Worm (Caenorhabditis elegans): Measurements from ENCODE around the gene timm-17B.2.
"Not testable (repeated sequence)": the region's sequence is repeated elsewhere in the genome, so short reads cannot be mapped to it uniquely, and the experiment has no call there.

The timm-17B.2 gene

ce11 chrIV:8396348-8396747 is at the start of gene timm-17B.2:
timm-17B.2 (plus strand) TSS chrIV:8396648.
- TF ChIP-seq ets-7 (tag; optimal IDR thresholded peaks at IDR 0.05) (no peak), ama-1 (optimal IDR thresholded peaks at IDR 0.05) (no peak), hnd-1 (tag; optimal IDR thresholded peaks at IDR 0.05) (no peak), flt-1 (GFP tag; IDR thresholded peaks at IDR 0.05) (no peak), pes-1 (GFP tag; IDR thresholded peaks at IDR 0.05) (no peak), tra-4 (tag; optimal IDR thresholded peaks at IDR 0.05) (no peak), ceh-36 (tag; optimal IDR thresholded peaks at IDR 0.05) (no peak), sea-1 (GFP tag; conservative IDR thresholded peaks at IDR 0.05) (no peak), F13C5.2 (tag; optimal IDR thresholded peaks at IDR 0.05) (no peak), scrt-1 (GFP tag; IDR thresholded peaks at IDR 0.05) (no peak), B0310.2 (tag; optimal IDR thresholded peaks at IDR 0.05) (no peak), aly-1 (tag; optimal IDR thresholded peaks at IDR 0.05) (no peak), tbx-11 (GFP tag; IDR thresholded peaks at IDR 0.05) (no peak), hmg-4 (GFP tag; optimal IDR thresholded peaks at IDR 0.05) (no peak), ceh-13 (GFP tag; optimal IDR thresholded peaks at IDR 0.05) (no peak), hmbx-1 (tag; optimal IDR thresholded peaks at IDR 0.05) (no peak)

- TF ChIP-seq hmg-4 (GFP tag; optimal IDR thresholded peaks at IDR 0.05), result no peak
- TF ChIP-seq hmbx-1 (tag; optimal IDR thresholded peaks at IDR 0.05), result no peak
- TF ChIP-seq sea-1 (GFP tag; conservative IDR thresholded peaks at IDR 0.05), result no peak
- TF ChIP-seq B0310.2 (tag; optimal IDR thresholded peaks at IDR 0.05), result no peak
- no peak for TF ChIP-seq scrt-1 (GFP tag; IDR thresholded peaks at IDR 0.05)
- no peak for TF ChIP-seq tra-4 (tag; optimal IDR thresholded peaks at IDR 0.05)
- no peak for TF ChIP-seq ama-1 (optimal IDR thresholded peaks at IDR 0.05)
- TF ChIP-seq hnd-1 (tag; optimal IDR thresholded peaks at IDR 0.05), result no peak
- TF ChIP-seq ceh-13 (GFP tag; optimal IDR thresholded peaks at IDR 0.05), result no peak
- TF ChIP-seq ceh-36 (tag; optimal IDR thresholded peaks at IDR 0.05), result no peak
- no peak for TF ChIP-seq aly-1 (tag; optimal IDR thresholded peaks at IDR 0.05)
- TF ChIP-seq F13C5.2 (tag; optimal IDR thresholded peaks at IDR 0.05), result no peak
- TF ChIP-seq tbx-11 (GFP tag; IDR thresholded peaks at IDR 0.05), result no peak
- no peak for TF ChIP-seq flt-1 (GFP tag; IDR thresholded peaks at IDR 0.05)
- TF ChIP-seq pes-1 (GFP tag; IDR thresholded peaks at IDR 0.05), result no peak
- TF ChIP-seq tbx-37 (GFP tag; conservative IDR thresholded peaks at IDR 0.05), result no peak
- no peak for TF ChIP-seq ets-7 (tag; optimal IDR thresholded peaks at IDR 0.05)
Measured at ce11 chrIV:8347051-8347450, 49.4 kb upstream of the timm-17B.2 start, which contains the start of the genes F17E9.18 and F17E9.15. F17E9.18 (minus strand) TSS chrIV:8347151. F17E9.15 (plus strand) TSS chrIV:8347418.

DNA sequence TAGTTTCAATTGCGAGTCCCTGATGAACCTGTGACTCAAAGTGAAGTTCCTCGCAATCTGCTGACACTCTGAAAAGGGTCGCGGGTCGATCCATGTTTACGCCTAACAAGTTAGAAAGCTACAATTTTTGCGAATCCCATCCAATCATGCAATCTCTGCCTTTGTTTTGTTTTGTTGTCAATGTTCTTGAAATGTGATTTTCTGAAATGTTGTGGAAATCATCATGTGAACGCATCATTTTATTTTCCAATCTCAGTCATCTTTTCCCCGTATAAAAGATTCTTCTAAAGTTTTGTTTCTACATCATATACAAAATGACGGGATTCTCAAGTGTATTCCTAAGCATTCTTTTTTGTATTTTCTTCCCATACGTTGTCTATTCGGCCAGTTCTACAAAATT is 48.4 kb upstream of the timm-17B.2 start, which contains the start of gene F17E9.4:
Gene F17E9.4 (plus strand): TSS at position 301 of the 400 bp plus-strand sequence.
- TF ChIP-seq tbx-37 (GFP tag; conservative IDR thresholded peaks at IDR 0.05) (no peak), ceh-36 (tag; optimal IDR thresholded peaks at IDR 0.05) (no peak), tbx-11 (GFP tag; IDR thresholded peaks at IDR 0.05) (no peak), ceh-13 (GFP tag; optimal IDR thresholded peaks at IDR 0.05) (no peak), hmg-4 (GFP tag; optimal IDR thresholded peaks at IDR 0.05) (no peak), flt-1 (GFP tag; IDR thresholded peaks at IDR 0.05) (no peak), tra-4 (tag; optimal IDR thresholded peaks at IDR 0.05) (no peak), hmbx-1 (tag; optimal IDR thresholded peaks at IDR 0.05) (no peak)

ce11 chrIV:8352036-8352435 is 44.4 kb upstream of the timm-17B.2 start, which contains the start of gene F17E9.16:
F17E9.16 (plus strand) TSS chrIV:8352336.
- not testable (repeated sequence) for TF ChIP-seq hmg-4 (GFP tag; optimal IDR thresholded peaks at IDR 0.05); ceh-36 (tag; optimal IDR thresholded peaks at IDR 0.05); sea-1 (GFP tag; conservative IDR thresholded peaks at IDR 0.05)

ce11 chrIV:8354572-8354971 is 41.9 kb upstream of the timm-17B.2 start, which contains the start of gene F17E9.3:
F17E9.3 (plus strand) TSS chrIV:8354872.
- TF ChIP-seq F13C5.2 (tag; optimal IDR thresholded peaks at IDR 0.05), result no peak
- no peak for TF ChIP-seq sea-1 (GFP tag; conservative IDR thresholded peaks at IDR 0.05)
- no peak for TF ChIP-seq aly-1 (tag; optimal IDR thresholded peaks at IDR 0.05)
- TF ChIP-seq ets-7 (tag; optimal IDR thresholded peaks at IDR 0.05), result no peak
- TF ChIP-seq ceh-13 (GFP tag; optimal IDR thresholded peaks at IDR 0.05), result no peak
- no peak for TF ChIP-seq flt-1 (GFP tag; IDR thresholded peaks at IDR 0.05)

DNA sequence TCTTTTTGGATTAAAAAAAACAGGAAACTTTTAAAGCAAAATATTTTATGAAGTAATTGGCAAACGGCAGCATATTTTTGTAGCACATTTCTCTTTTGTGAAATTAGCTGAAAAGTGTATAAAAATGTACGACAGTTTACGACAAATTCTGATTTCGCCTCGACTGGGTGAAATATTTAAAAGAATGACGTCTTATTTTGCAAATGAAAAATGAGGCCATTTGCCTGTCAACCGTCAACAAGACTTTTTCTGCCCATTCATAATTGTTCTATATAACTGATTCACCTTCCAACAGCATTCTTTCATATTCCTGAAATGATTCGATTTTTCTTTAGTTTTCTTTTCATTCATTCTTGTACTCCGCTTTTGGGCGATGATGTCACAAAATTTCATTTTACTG is 40.9 kb upstream of the timm-17B.2 start, which contains the start of the genes F17E9.2 and col-116:
Gene F17E9.2 (plus strand): TSS at position 301 of the 400 bp plus-strand sequence.
Gene col-116 (plus strand): TSS at position 315 of the 400 bp plus-strand sequence.
- no peak for TF ChIP-seq pes-1 (GFP tag; IDR thresholded peaks at IDR 0.05)
- TF ChIP-seq hmbx-1 (tag; optimal IDR thresholded peaks at IDR 0.05), result no peak
- TF ChIP-seq flt-1 (GFP tag; IDR thresholded peaks at IDR 0.05), result no peak
- no peak for TF ChIP-seq ceh-13 (GFP tag; optimal IDR thresholded peaks at IDR 0.05)
- no peak for TF ChIP-seq tra-4 (tag; optimal IDR thresholded peaks at IDR 0.05)
- TF ChIP-seq tbx-11 (GFP tag; IDR thresholded peaks at IDR 0.05), result no peak
- TF ChIP-seq F13C5.2 (tag; optimal IDR thresholded peaks at IDR 0.05), result no peak
- no peak for TF ChIP-seq hmg-4 (GFP tag; optimal IDR thresholded peaks at IDR 0.05)

ce11 chrIV:8357299-8357698 is 39.1 kb upstream of the timm-17B.2 start:
- no peak for TF ChIP-seq sea-1 (GFP tag; conservative IDR thresholded peaks at IDR 0.05)
- TF ChIP-seq aly-1 (tag; optimal IDR thresholded peaks at IDR 0.05), result no peak
- no peak for TF ChIP-seq flt-1 (GFP tag; IDR thresholded peaks at IDR 0.05)
- no peak for TF ChIP-seq ceh-36 (tag; optimal IDR thresholded peaks at IDR 0.05)
- no peak for TF ChIP-seq hmbx-1 (tag; optimal IDR thresholded peaks at IDR 0.05)
- TF ChIP-seq pes-1 (GFP tag; IDR thresholded peaks at IDR 0.05), result no peak
- no peak for TF ChIP-seq ceh-13 (GFP tag; optimal IDR thresholded peaks at IDR 0.05)
- TF ChIP-seq hnd-1 (tag; optimal IDR thresholded peaks at IDR 0.05), result no peak
- no peak for TF ChIP-seq tbx-11 (GFP tag; IDR thresholded peaks at IDR 0.05)
- no peak for TF ChIP-seq F13C5.2 (tag; optimal IDR thresholded peaks at IDR 0.05)
- no peak for TF ChIP-seq ama-1 (optimal IDR thresholded peaks at IDR 0.05)

- TF ChIP-seq ceh-13 (GFP tag; optimal IDR thresholded peaks at IDR 0.05) (no peak), hnd-1 (tag; optimal IDR thresholded peaks at IDR 0.05) (no peak), pes-1 (GFP tag; IDR thresholded peaks at IDR 0.05) (no peak), tbx-11 (GFP tag; IDR thresholded peaks at IDR 0.05) (no peak), ets-7 (tag; optimal IDR thresholded peaks at IDR 0.05) (no peak), tra-4 (tag; optimal IDR thresholded peaks at IDR 0.05) (no peak), sea-1 (GFP tag; conservative IDR thresholded peaks at IDR 0.05) (no peak), B0310.2 (tag; optimal IDR thresholded peaks at IDR 0.05) (no peak), flt-1 (GFP tag; IDR thresholded peaks at IDR 0.05) (no peak), F13C5.2 (tag; optimal IDR thresholded peaks at IDR 0.05) (no peak), ceh-36 (tag; optimal IDR thresholded peaks at IDR 0.05) (no peak), hmg-4 (GFP tag; optimal IDR thresholded peaks at IDR 0.05) (no peak), hmbx-1 (tag; optimal IDR thresholded peaks at IDR 0.05) (no peak), tbx-37 (GFP tag; conservative IDR thresholded peaks at IDR 0.05) (no peak), ama-1 (optimal IDR thresholded peaks at IDR 0.05) (no peak)
Measured at ce11 chrIV:8358492-8358891, 38.0 kb upstream of the timm-17B.2 start, which contains the start of gene D2096.13. D2096.13 (minus strand) TSS chrIV:8358592.
